Worm (Caenorhabditis elegans) whole organism, L1 larva: ENCODE results near the gene chil-24.

Experiments
- aly-2 ChIP-seq: fragments of 150-350 bp; optimal IDR thresholded peaks from 2 replicates; lab custom pipeline; 2014; ENCODE audit warnings: missing biosample characterization, missing genetic modification characterization
- ceh-63 ChIP-seq: fragments of 200-800 bp; sonication (Bioruptor generic); optimal IDR thresholded peaks from 2 replicates; lab custom pipeline; 2018; ENCODE audit warnings: mild to moderate bottlenecking, missing genetic modification characterization, missing compliant biosample characterization
- ceh-82 ChIP-seq, 3 experiments: fragments of 150-350 bp in 1 of 3; sonication (generic microtip) in 2 of 3; optimal IDR thresholded peaks; 2 replicates each; lab custom pipeline; 2014 to 2017; ENCODE audit warnings: missing biosample characterization in 3 of 3, missing genetic modification characterization in 3 of 3
- elt-2 ChIP-seq: sonication (generic microtip); optimal IDR thresholded peaks from 2 replicates; lab custom pipeline; 2016; ENCODE audit warnings: missing genetic modification characterization, mild to moderate bottlenecking, inconsistent platforms, missing compliant biosample characterization, missing genetic modification reagents
- elt-3 ChIP-seq, 6 experiments: fragments of 150-350 bp in 1 of 6; sonication (generic microtip); optimal IDR thresholded peaks; 2 replicates each; lab custom pipeline; 2017 to 2018; ENCODE audit warnings: missing biosample characterization in 6 of 6, missing genetic modification characterization in 6 of 6, inconsistent platforms in 1 of 6
- lin-14 ChIP-seq: fragments of 200-800 bp; sonication (Bioruptor generic); optimal IDR thresholded peaks from 2 replicates; lab custom pipeline; 2018; ENCODE audit warnings: mild to moderate bottlenecking, missing genetic modification characterization, moderate library complexity, missing compliant biosample characterization
- lin-39 ChIP-seq: fragments of 150-350 bp; optimal IDR thresholded peaks from 2 replicates; lab custom pipeline; 2014; ENCODE audit warnings: missing biosample characterization, missing genetic modification reagents, missing genetic modification characterization
- nhr-12 ChIP-seq: sonication (generic microtip); optimal IDR thresholded peaks from 2 replicates; lab custom pipeline; 2017; ENCODE audit warnings: missing biosample characterization, missing genetic modification characterization
- nhr-76 ChIP-seq: sonication (generic microtip); optimal IDR thresholded peaks from 2 replicates; lab custom pipeline; 2017; ENCODE audit warnings: missing biosample characterization, missing genetic modification characterization
- pqm-1 ChIP-seq: sonication (generic microtip); optimal IDR thresholded peaks from 3 replicates; lab custom pipeline; 2017; ENCODE audit warnings: missing biosample characterization, missing genetic modification characterization
- skn-1 ChIP-seq: fragments of 150-350 bp; optimal IDR thresholded peaks from 2 replicates; lab custom pipeline; 2014; ENCODE audit warnings: missing biosample characterization, missing genetic modification characterization
- sptf-1 ChIP-seq: fragments of 150-350 bp; optimal IDR thresholded peaks from 2 replicates; lab custom pipeline; 2014; ENCODE audit warnings: missing biosample characterization, missing genetic modification characterization
- unc-130 ChIP-seq: fragments of 150-350 bp; optimal IDR thresholded peaks from 2 replicates; lab custom pipeline; 2017; ENCODE audit warnings: missing biosample characterization, missing genetic modification characterization, inconsistent platforms
- ztf-11 ChIP-seq, 2 experiments: sonication (generic microtip); optimal IDR thresholded peaks; 2 replicates each; lab custom pipeline; 2016 to 2017; ENCODE audit warnings: missing genetic modification characterization in 2 of 2, missing biosample characterization in 1 of 2, missing compliant biosample characterization in 1 of 2

ce11 chrII:3170089-3170488 is 41.1 kb downstream of the chil-24 start, which contains the start of gene fbxc-55:
- TF ChIP-seq elt-2 (tag; lab: Kevin White, UChicago) (no peak), skn-1 (tag; lab: Kevin White, UChicago) (no peak), elt-3 (tag; optimal IDR thresholded peaks at IDR 0.05; lab: Kevin White, UChicago) (no peak), ztf-11 (tag; optimal IDR thresholded peaks at IDR 0.05; lab: Kevin White, UChicago) (no peak), unc-130 (tag; lab: Kevin White, UChicago) (no peak), lin-39 (no peak), pqm-1 (tag; lab: Kevin White, UChicago) (no peak), aly-2 (tag; lab: Kevin White, UChicago) (no peak), sptf-1 (tag; lab: Kevin White, UChicago) (no peak), lin-14 (GFP tag; lab: Kevin White, UChicago) (no peak), nhr-76 (tag; lab: Kevin White, UChicago) (no peak), ceh-63 (GFP tag; lab: Kevin White, UChicago) (no peak), nhr-12 (tag; lab: Kevin White, UChicago) (no peak), ceh-82 (tag; optimal IDR thresholded peaks at IDR 0.05; lab: Kevin White, UChicago) (no peak)
